Fruit fly (Drosophila melanogaster) whole organism: ENCODE measurements around the gene Hmbs.

Experiments used
- Dll ChIP-seq: fragments of >200 bp; optimal IDR thresholded peaks from 2 replicates; lab custom pipeline; 2017
- EcR ChIP-seq, 2 experiments: fragments of >200 bp; optimal IDR thresholded peaks; 2 replicates each; lab custom pipeline; 2017; ENCODE audit warnings: missing biosample characterization in 2 of 2, missing genetic modification characterization in 2 of 2, missing genetic modification reagents in 2 of 2
- pan ChIP-seq: fragments of >200 bp; optimal IDR thresholded peaks from 2 replicates; lab custom pipeline; 2017
- psq ChIP-seq: fragments of >200 bp; optimal IDR thresholded peaks from 2 replicates; lab custom pipeline; 2017

dm6 chr3L:1334571-1335427 is at the start of gene Hmbs, which contains the start of gene CG2211:
- TF ChIP-seq psq (lab: Kevin White, UChicago) (no peak), EcR (GFP tag; optimal IDR thresholded peaks at IDR 0.05; lab: Kevin White, UChicago) (no peak), Dll (lab: Kevin White, UChicago) (no peak), pan (lab: Kevin White, UChicago) (no peak)
